Worm (Caenorhabditis elegans): ENCODE data around the gene talp-3.
A peak's percentile ranks its signal among the peaks of the same experiment; 100 is the strongest.

The talp-3 gene

DNA sequence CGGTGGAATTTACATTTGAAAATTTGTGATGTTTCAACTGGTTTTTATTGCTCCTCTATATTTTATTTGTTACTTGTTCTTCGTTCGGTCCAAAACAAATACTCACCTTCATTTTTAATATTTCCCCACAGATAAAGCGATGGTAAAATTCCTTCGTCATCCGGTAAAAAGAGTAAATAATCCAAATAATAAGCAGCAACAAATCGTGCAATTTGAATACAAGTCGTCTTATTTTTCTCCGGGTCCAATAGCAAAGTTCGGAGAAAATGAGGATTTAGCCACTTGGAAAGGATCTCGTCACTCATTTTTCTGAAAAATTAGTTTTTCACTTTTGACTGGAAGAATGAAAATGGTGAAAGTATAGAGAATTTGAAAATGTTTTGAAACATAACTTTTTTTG, at the start of gene talp-3:
Gene talp-3 (minus strand): TSS at position 315 of the 400 bp plus-strand sequence.
- no peak for TF ChIP-seq lir-3 (tag; optimal IDR thresholded peaks at IDR 0.05; ENCODE audit: poor library complexity)
- no peak for TF ChIP-seq lin-14 (GFP tag; optimal IDR thresholded peaks at IDR 0.05)
- TF ChIP-seq sox-4 (tag; optimal IDR thresholded peaks at IDR 0.05): no peak
- TF ChIP-seq egl-27 (tag; optimal IDR thresholded peaks at IDR 0.05): no peak
- no peak for TF ChIP-seq nhr-77 (tag; optimal IDR thresholded peaks at IDR 0.05)
- no peak for TF ChIP-seq irx-1 (tag; optimal IDR thresholded peaks at IDR 0.05)
- no peak for TF ChIP-seq hlh-17 (GFP tag; optimal IDR thresholded peaks at IDR 0.05; ENCODE audit: borderline replicate concordance)
- TF ChIP-seq ceh-63 (GFP tag; optimal IDR thresholded peaks at IDR 0.05): no peak
- TF ChIP-seq elt-2 (tag; optimal IDR thresholded peaks at IDR 0.05): no peak
- TF ChIP-seq grh-1 (GFP tag; IDR thresholded peaks at IDR 0.05): no peak
- no peak for TF ChIP-seq ceh-90 (tag; optimal IDR thresholded peaks at IDR 0.05)
- TF ChIP-seq hpl-2 (GFP tag; optimal IDR thresholded peaks at IDR 0.05): no peak

DNA sequence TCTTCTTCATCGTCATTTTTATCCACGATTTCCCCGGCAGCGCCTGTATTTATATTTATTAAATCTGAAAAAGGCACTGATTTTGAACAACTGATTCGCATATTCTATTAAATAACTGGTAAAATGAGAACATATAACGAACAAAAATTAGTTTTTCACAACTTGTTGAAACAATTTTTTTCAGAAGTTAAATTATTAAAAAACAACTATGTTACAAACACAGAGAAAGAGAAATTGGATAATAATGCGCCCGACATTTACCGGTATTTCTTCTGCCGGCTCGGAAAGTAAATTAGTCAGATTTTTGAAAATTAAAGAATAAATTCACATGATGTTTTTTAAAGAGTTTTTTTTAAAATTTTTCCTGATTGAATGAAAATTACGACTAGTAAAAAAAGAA, 46.7 kb upstream of the talp-3 start, which contains the start of gene haf-8:
Gene haf-8 (minus strand): TSS at position 101 of the 400 bp plus-strand sequence.
- TF ChIP-seq lin-35 (GFP tag; optimal IDR thresholded peaks at IDR 0.05) (no peak), nhr-76 (tag; optimal IDR thresholded peaks at IDR 0.05) (no peak), zip-4 (GFP tag; optimal IDR thresholded peaks at IDR 0.05) (no peak), grh-1 (GFP tag; IDR thresholded peaks at IDR 0.05) (no peak), nhr-77 (tag; optimal IDR thresholded peaks at IDR 0.05) (no peak), mdl-1 (tag; optimal IDR thresholded peaks at IDR 0.05) (no peak), egl-27 (tag; optimal IDR thresholded peaks at IDR 0.05) (no peak), elt-2 (tag; optimal IDR thresholded peaks at IDR 0.05) (no peak), efl-3 (GFP tag; optimal IDR thresholded peaks at IDR 0.05) (no peak), ztf-11 (tag; optimal IDR thresholded peaks at IDR 0.05) (no peak), ceh-90 (tag; optimal IDR thresholded peaks at IDR 0.05) (no peak), hlh-17 (GFP tag; optimal IDR thresholded peaks at IDR 0.05; ENCODE audit: borderline replicate concordance) (no peak), egl-13 (tag; optimal IDR thresholded peaks at IDR 0.05) (no peak), pqm-1 (tag; optimal IDR thresholded peaks at IDR 0.05) (no peak), hpl-2 (GFP tag; optimal IDR thresholded peaks at IDR 0.05) (no peak), zag-1 (tag; optimal IDR thresholded peaks at IDR 0.05) (no peak), lin-14 (GFP tag; optimal IDR thresholded peaks at IDR 0.05) (no peak), nhr-85 (tag) (no peak), mab-9 (GFP tag; IDR thresholded peaks at IDR 0.05) (no peak), ceh-63 (GFP tag; optimal IDR thresholded peaks at IDR 0.05) (no peak)

DNA sequence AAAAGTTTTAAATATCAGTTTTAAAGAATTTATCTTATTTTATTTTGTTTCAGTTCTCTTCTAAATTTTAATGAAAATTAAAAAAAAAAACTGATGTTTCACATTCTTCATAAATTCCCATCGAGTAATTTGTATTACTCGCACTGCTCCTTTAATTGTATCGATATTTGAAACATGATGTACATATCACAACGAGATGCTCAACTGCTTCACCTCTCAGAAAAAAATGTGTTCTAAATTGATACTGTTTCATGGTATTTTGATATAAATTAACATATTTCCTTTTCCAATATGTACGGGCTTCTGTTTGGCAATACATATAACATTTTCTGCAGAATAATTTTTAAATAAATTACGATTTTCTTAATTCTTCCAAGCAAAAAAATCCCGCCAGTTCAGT, 34.5 kb upstream of the talp-3 start:
- no peak for TF ChIP-seq C34B4.2 (tag; optimal IDR thresholded peaks at IDR 0.05)

DNA sequence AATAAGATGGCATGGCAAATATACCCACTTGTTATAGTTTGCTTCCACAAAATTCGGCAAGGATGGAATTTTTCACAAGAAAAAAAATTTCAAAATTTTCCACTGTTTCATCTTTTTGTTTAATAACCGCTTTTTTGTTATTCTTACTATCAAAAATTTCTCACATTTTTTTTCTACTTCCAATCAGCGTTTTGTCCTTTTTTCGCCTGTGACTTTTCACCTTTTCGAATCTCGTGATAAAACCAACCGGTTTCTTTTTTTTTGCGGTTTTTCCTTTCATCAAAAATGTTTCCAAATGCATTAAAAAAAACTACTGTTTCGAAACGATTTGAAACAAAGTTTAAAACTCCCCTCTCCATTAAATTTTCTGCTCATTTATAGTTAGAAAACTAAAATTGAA, 25.9 kb upstream of the talp-3 start:
- TF ChIP-seq vab-15 (tag; optimal IDR thresholded peaks at IDR 0.05) (no peak), elt-3 (tag; optimal IDR thresholded peaks at IDR 0.05) (peak in 1 of 6 experiments; percentile 11), blmp-1 (tag; optimal IDR thresholded peaks at IDR 0.05) (peak; percentile 62), lsy-2 (tag; optimal IDR thresholded peaks at IDR 0.05) (no peak)

DNA sequence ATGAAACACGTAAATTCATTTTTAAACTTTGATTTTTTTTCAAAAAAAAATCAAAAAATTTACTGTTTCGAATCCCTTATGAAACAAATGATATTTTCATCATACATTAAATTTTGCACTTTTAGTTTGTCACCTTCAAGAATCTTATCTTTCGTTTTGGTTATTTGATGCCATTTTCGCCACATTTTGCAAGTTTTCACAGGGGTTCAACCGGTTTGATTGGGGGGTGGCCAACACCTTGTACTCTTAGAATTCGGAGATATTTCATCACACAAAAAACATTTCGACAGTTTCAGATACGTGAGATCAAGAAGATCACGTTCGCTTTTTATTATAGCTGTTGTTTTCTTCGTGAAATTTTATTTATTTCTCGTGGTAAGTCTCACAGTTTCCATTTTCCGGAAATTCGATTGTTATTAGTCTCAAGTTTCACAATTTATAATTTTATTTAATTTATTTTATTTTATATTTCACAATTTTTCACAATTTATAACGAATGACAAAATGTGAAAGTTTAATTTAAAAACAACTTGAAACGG, 24.0 kb upstream of the talp-3 start, which contains the start of gene Y57G11C.31:
Gene Y57G11C.31 (plus strand): TSS at position 276 of the 539 bp plus-strand sequence.
- TF ChIP-seq efl-1 (optimal IDR thresholded peaks at IDR 0.05): no peak
- TF ChIP-seq efl-1 (GFP tag; optimal IDR thresholded peaks at IDR 0.05 in 1 of 2): peak in 1 of 2 experiments; percentile 86
- TF ChIP-seq egl-13 (tag; optimal IDR thresholded peaks at IDR 0.05): no peak
- peak; percentile 66 for TF ChIP-seq nhr-85 (tag)
- peak in 2 of 6 experiments; percentile 14 to 44 for TF ChIP-seq elt-3 (tag; optimal IDR thresholded peaks at IDR 0.05)

DNA sequence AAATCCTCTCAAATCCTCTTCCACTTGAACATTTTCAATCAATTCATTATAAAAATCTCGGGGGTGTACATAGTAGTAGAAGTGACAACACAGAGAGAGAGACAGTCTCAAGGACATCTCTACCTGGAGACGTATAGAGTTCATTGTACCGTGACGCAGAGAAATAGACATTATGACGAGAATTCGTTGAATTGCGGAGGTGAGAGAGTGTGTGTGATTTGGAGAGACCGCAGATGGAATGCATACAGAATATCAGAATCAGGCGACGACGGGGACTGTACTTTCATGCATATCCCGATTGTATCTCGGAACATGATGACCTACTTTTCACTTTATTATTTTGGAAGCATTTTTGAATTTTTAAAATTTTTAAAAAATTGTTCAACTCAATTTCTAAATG, 22.6 kb upstream of the talp-3 start:
- TF ChIP-seq xbp-1 (tag; optimal IDR thresholded peaks at IDR 0.05) (peak; percentile 14), hlh-17 (GFP tag; optimal IDR thresholded peaks at IDR 0.05; ENCODE audit: borderline replicate concordance) (no peak), tlp-1 (tag; optimal IDR thresholded peaks at IDR 0.05) (no peak), blmp-1 (tag; optimal IDR thresholded peaks at IDR 0.05) (peak; percentile 88), alr-1 (tag; optimal IDR thresholded peaks at IDR 0.05; ENCODE audit: borderline replicate concordance) (no peak), tbx-2 (tag; optimal IDR thresholded peaks at IDR 0.05) (peak; percentile 3), snu-23 (GFP tag; optimal IDR thresholded peaks at IDR 0.05) (peak; percentile 75), isw-1 (GFP tag; IDR thresholded peaks at IDR 0.05) (no peak), zag-1 (tag; optimal IDR thresholded peaks at IDR 0.05) (no peak), pqm-1 (tag; optimal IDR thresholded peaks at IDR 0.05) (no peak), sup-37 (GFP tag; optimal IDR thresholded peaks at IDR 0.05) (no peak), aly-2 (tag; optimal IDR thresholded peaks at IDR 0.05) (no peak), lin-15B (tag; optimal IDR thresholded peaks at IDR 0.05) (no peak), elt-3 (tag; optimal IDR thresholded peaks at IDR 0.05) (peak in 1 of 6 experiments; percentile 45), nhr-90 (tag; optimal IDR thresholded peaks at IDR 0.05; ENCODE audit: poor library complexity) (peak; percentile 30), fkh-4 (tag; optimal IDR thresholded peaks at IDR 0.05; ENCODE audit: borderline replicate concordance) (no peak)
